Worm (Caenorhabditis elegans): ENCODE results near the gene sgcb-1.

DNA sequence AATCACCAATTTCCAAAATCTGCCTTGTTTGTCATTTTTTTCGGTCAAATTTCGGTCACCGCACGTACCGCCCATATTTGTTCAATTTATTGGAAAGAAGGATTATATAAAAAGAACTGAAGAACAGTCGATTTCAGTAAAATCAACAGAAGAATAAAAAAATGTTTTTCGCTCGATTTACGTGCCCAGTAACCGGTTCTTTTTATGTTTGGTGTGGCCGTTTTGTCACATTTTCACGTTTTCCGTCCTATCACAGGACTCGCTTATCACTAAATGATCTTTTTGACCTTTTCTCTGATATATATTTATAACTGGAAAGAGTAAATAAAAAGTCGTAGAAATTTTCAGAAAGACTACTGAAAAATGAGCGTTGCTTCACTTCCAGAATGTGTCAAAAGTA is 6.6 kb upstream of the sgcb-1 start, which contains the start of gene far-7:
- TF ChIP-seq mep-1 (tag; optimal IDR thresholded peaks at IDR 0.05) (no peak), lin-13 (tag; optimal IDR thresholded peaks at IDR 0.05) (no peak), hlh-1 (tag; optimal IDR thresholded peaks at IDR 0.05) (no peak), pha-4 (tag; optimal IDR thresholded peaks at IDR 0.05) (no peak)
